Fruit fly (Drosophila melanogaster): ENCODE results near the gene Abl.

dm6 chr3L:16635566-16636210 is 12.0 kb downstream of the Abl start:
- TF ChIP-seq pad (GFP tag; optimal IDR thresholded peaks at IDR 0.05) (no peak), ovo (GFP tag; optimal IDR thresholded peaks at IDR 0.05) (no peak), CG1620 (GFP tag; optimal IDR thresholded peaks at IDR 0.05) (no peak), CG12768 (GFP tag; optimal IDR thresholded peaks at IDR 0.05) (no peak), CG14711 (tag; optimal IDR thresholded peaks at IDR 0.05) (no peak), CG33017 (tag; optimal IDR thresholded peaks at IDR 0.05) (no peak), Clk (GFP tag; optimal IDR thresholded peaks at IDR 0.05) (no peak), cic (GFP tag; optimal IDR thresholded peaks at IDR 0.05) (no peak), tj (GFP tag; optimal IDR thresholded peaks at IDR 0.05) (peak; percentile 51), Hr96 (GFP tag; optimal IDR thresholded peaks at IDR 0.05) (no peak), cnc (optimal IDR thresholded peaks at IDR 0.05) (no peak), toe (GFP tag; optimal IDR thresholded peaks at IDR 0.05) (no peak)
